Worm (Caenorhabditis elegans) whole organism, young adult: ENCODE data around the gene srh-264.

Experiments used
- B0261.1 ChIP-seq: sonication (generic microtip); optimal IDR thresholded peaks from 2 replicates; lab custom pipeline; 2016; ENCODE audit warnings: mild to moderate bottlenecking, missing genetic modification characterization, moderate library complexity, missing compliant biosample characterization
- aptf-3 ChIP-seq: fragments of 200-800 bp; sonication (Bioruptor generic); IDR thresholded peaks from 2 replicates; pipeline ENCODE4 v1.3.6; 2022; ENCODE audit warnings: missing genetic modification characterization, missing compliant biosample characterization
- hmg-20 ChIP-seq: fragments of 200-800 bp; sonication (Bioruptor generic); IDR thresholded peaks from 2 replicates; pipeline ENCODE4 v1.3.6; 2022; ENCODE audit warnings: missing genetic modification reagents, missing genetic modification characterization, missing compliant biosample characterization
- lag-1 ChIP-seq: fragments of 200-800 bp; sonication (Bioruptor generic); IDR thresholded peaks from 2 replicates; pipeline ENCODE4 v1.3.6; 2022; ENCODE audit warnings: missing genetic modification reagents, missing genetic modification characterization, missing compliant biosample characterization
- tlf-1 ChIP-seq: fragments of 200-800 bp; sonication (Bioruptor generic); optimal IDR thresholded peaks from 2 replicates; lab custom pipeline; 2018; ENCODE audit warnings: mild to moderate bottlenecking, missing genetic modification characterization, missing compliant biosample characterization
- unc-62 ChIP-seq: fragments of 150-350 bp; optimal IDR thresholded peaks from 2 replicates; lab custom pipeline; 2014; ENCODE audit warnings: missing biosample characterization, missing genetic modification reagents, missing genetic modification characterization
- ztf-18 ChIP-seq: sonication (generic microtip); optimal IDR thresholded peaks from 2 replicates; lab custom pipeline; 2016; ENCODE audit warnings: missing genotype, mild to moderate bottlenecking, missing genetic modification characterization, missing compliant biosample characterization

DNA sequence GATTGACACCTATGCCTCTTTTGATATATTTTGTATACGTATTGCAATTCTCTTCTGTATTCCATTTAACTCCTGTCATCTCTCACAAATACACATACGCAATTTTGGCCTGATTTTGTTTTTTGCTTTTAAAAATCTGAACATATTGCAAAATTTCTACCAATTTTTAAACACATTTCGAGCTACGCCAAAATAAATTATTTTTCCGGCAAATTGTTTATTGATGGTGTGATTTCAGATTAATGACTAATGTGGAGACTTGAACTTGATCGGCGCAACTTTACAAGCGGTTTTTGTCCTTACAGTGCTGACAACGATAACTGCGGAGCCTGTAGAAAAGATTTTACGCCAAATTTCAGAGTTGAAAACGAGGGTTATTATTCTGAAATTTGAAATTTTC is 16.8 kb upstream of the srh-264 start:
- TF ChIP-seq ztf-18 (no peak), lag-1 (GFP tag; lab: Robert Waterston, UW) (no peak), B0261.1 (tag; lab: Kevin White, UChicago) (peak; percentile 12), hmg-20 (no peak), aptf-3 (GFP tag; lab: Robert Waterston, UW) (no peak), tlf-1 (GFP tag; lab: Kevin White, UChicago) (peak; percentile 63), unc-62 (GFP tag; lab: Kevin White, UChicago) (no peak)
